Fruit fly (Drosophila melanogaster): ENCODE data around the gene CG1677.
A peak's percentile ranks its signal among the peaks of the same experiment; 100 is the strongest.

Gene CG1677

dm6 chrX:7277038-7277437, 128.6 kb downstream of the CG1677 start (continued):
- TF ChIP-seq CG9609 (GFP tag; optimal IDR thresholded peaks at IDR 0.05) = peak; percentile 35
- peak; percentile 30 for TF ChIP-seq cato (GFP tag; optimal IDR thresholded peaks at IDR 0.05; ENCODE audit: borderline replicate concordance)
- TF ChIP-seq CG18476 (GFP tag; optimal IDR thresholded peaks at IDR 0.05) = peak; percentile 53
- TF ChIP-seq CG4707 (GFP tag; optimal IDR thresholded peaks at IDR 0.05) = peak; percentile 35
- peak in 1 of 2 experiments; percentile 75 for TF ChIP-seq bsh (GFP tag; optimal IDR thresholded peaks at IDR 0.05)
- peak; percentile 35 for TF ChIP-seq ind (GFP tag; optimal IDR thresholded peaks at IDR 0.05)
- TF ChIP-seq CG9727 (GFP tag; optimal IDR thresholded peaks at IDR 0.05) = peak; percentile 89
- TF ChIP-seq bab2 (GFP tag; optimal IDR thresholded peaks at IDR 0.05) = peak; percentile 43
- 0 out of 2 replicates have a peak, but pooled peaks have one; percentile 44 for TF ChIP-seq dan (GFP tag; IDR thresholded peaks at IDR 0.05)
- no peak for TF ChIP-seq CG42726 (GFP tag; IDR thresholded peaks at IDR 0.05; ENCODE audit: partially characterized antibody)
- no peak for TF ChIP-seq CG11085 (GFP tag; IDR thresholded peaks at IDR 0.05)
- TF ChIP-seq HmgZ (tag; optimal IDR thresholded peaks at IDR 0.05) = no peak
- peak; percentile 52 for TF ChIP-seq tio (GFP tag; optimal IDR thresholded peaks at IDR 0.05)
- peak; percentile 44 for TF ChIP-seq HHEX (GFP tag; optimal IDR thresholded peaks at IDR 0.05)
- 0 out of 2 replicates have a peak, but pooled peaks have one; percentile 28 for TF ChIP-seq Rfx (GFP tag; IDR thresholded peaks at IDR 0.05)
- TF ChIP-seq CG8765 (GFP tag; IDR thresholded peaks at IDR 0.05) = peak; percentile 23; the same call in 1 of the 2 replicates
- TF ChIP-seq Deaf1 (tag; optimal IDR thresholded peaks at IDR 0.05) = peak; percentile 25
- TF ChIP-seq CG15269 (tag; optimal IDR thresholded peaks at IDR 0.05) = peak; percentile 51
- TF ChIP-seq CG2678 (tag; optimal IDR thresholded peaks at IDR 0.05) = peak; percentile 74
- TF ChIP-seq Antp (GFP tag; optimal IDR thresholded peaks at IDR 0.05) = peak; percentile 32
- TF ChIP-seq CG1602 (GFP tag; optimal IDR thresholded peaks at IDR 0.05) = peak; percentile 64
- TF ChIP-seq wdn (GFP tag; IDR thresholded peaks at IDR 0.05) = no peak
- peak; percentile 34 for TF ChIP-seq CG13624 (GFP tag; optimal IDR thresholded peaks at IDR 0.05)
- TF ChIP-seq CG12942 (GFP tag; optimal IDR thresholded peaks at IDR 0.05) = no peak

dm6 chrX:7271376-7272015, 134.1 kb downstream of the CG1677 start:
- peak; percentile 24 for TF ChIP-seq CG2712 (tag; optimal IDR thresholded peaks at IDR 0.05)
- no peak for TF ChIP-seq corto (GFP tag; optimal IDR thresholded peaks at IDR 0.05)
- peak; percentile 11 for TF ChIP-seq CG12391 (tag; optimal IDR thresholded peaks at IDR 0.05)
- TF ChIP-seq prd (optimal IDR thresholded peaks at IDR 0.05) = no peak
- TF ChIP-seq prd (GFP tag; IDR thresholded peaks at IDR 0.05) = peak; percentile 58; the same call in 2 of the 3 replicates
- TF ChIP-seq z (GFP tag; IDR thresholded peaks at IDR 0.05) = no peak
- TF ChIP-seq Taf1 (GFP tag; IDR thresholded peaks at IDR 0.05) = no peak
- TF ChIP-seq Deaf1 (tag; optimal IDR thresholded peaks at IDR 0.05) = no peak
- TF ChIP-seq dysf (GFP tag; IDR thresholded peaks at IDR 0.05) = 0 out of 3 replicates have a peak, but pooled peaks have one; percentile 45
- TF ChIP-seq Dfd (GFP tag; optimal IDR thresholded peaks at IDR 0.05) = peak; percentile 20 to 96
- TF ChIP-seq pan (optimal IDR thresholded peaks at IDR 0.05) = no peak
- peak in 1 of 2 experiments; percentile 28 for TF ChIP-seq pan (GFP tag; optimal IDR thresholded peaks at IDR 0.05 in 1 of 2, IDR thresholded peaks at IDR 0.05 in 1 of 2)
- 0 out of 3 replicates have a peak, but pooled peaks have one; percentile 34 for TF ChIP-seq tgo (GFP tag; IDR thresholded peaks at IDR 0.05)
- no peak for TF ChIP-seq CG1602 (GFP tag; optimal IDR thresholded peaks at IDR 0.05)
- no peak for TF ChIP-seq Sry-β (GFP tag; optimal IDR thresholded peaks at IDR 0.05)
- TF ChIP-seq ci (GFP tag; IDR thresholded peaks at IDR 0.05) = 0 out of 3 replicates have a peak, but pooled peaks have one; percentile 17
- no peak for TF ChIP-seq B-H1 (GFP tag; IDR thresholded peaks at IDR 0.05)
- no peak for TF ChIP-seq lilli (GFP tag; optimal IDR thresholded peaks at IDR 0.05)
- TF ChIP-seq lab (GFP tag; optimal IDR thresholded peaks at IDR 0.05) = peak; percentile 37
- TF ChIP-seq bsh (GFP tag; optimal IDR thresholded peaks at IDR 0.05) = peak in 1 of 2 experiments; percentile 12
- TF ChIP-seq CG14965 (GFP tag; optimal IDR thresholded peaks at IDR 0.05; ENCODE audit: borderline replicate concordance) = no peak
- TF ChIP-seq CG11560 (tag; IDR thresholded peaks at IDR 0.05) = no peak
- TF ChIP-seq hkb (optimal IDR thresholded peaks at IDR 0.05) = no peak
- TF ChIP-seq hkb (GFP tag; IDR thresholded peaks at IDR 0.05) = 0 out of 2 replicates have a peak, but pooled peaks have one; percentile 10
- TF ChIP-seq CG16815 (GFP tag; optimal IDR thresholded peaks at IDR 0.05) = no peak
- TF ChIP-seq da (GFP tag; optimal IDR thresholded peaks at IDR 0.05) = no peak
- 0 out of 2 replicates have a peak, but pooled peaks have one; percentile 21 for TF ChIP-seq ttk (GFP tag; IDR thresholded peaks at IDR 0.05)
- peak; percentile 47; the same call in 1 of the 3 replicates for TF ChIP-seq row (GFP tag; IDR thresholded peaks at IDR 0.05)
- no peak for TF ChIP-seq dpn (GFP tag; optimal IDR thresholded peaks at IDR 0.05)

Data from whole organism, embryonic.